Fruit fly (Drosophila melanogaster): ENCODE data around the gene Reph.
A peak's percentile ranks its signal among the peaks of the same experiment; 100 is the strongest.

Reph gene

dm6 chr2L:3803466-3804143 is at the start of gene Reph:
Gene Reph, plus strand, starts transcription at chr2L:3803545.
- TF ChIP-seq E2f1 (GFP tag; IDR thresholded peaks at IDR 0.05) (no peak), CG14860 (GFP tag; IDR thresholded peaks at IDR 0.05; ENCODE audit: partially characterized antibody) (no peak), Tbp (GFP tag; optimal IDR thresholded peaks at IDR 0.05) (no peak), Doc2 (GFP tag; IDR thresholded peaks at IDR 0.05) (no peak), ato (GFP tag; IDR thresholded peaks at IDR 0.05; ENCODE audit: partially characterized antibody) (no peak), CG17912 (GFP tag; optimal IDR thresholded peaks at IDR 0.05) (no peak), CG18619 (GFP tag; optimal IDR thresholded peaks at IDR 0.05) (peak; percentile 0), cas (GFP tag; IDR thresholded peaks at IDR 0.05) (no peak), CG4424 (GFP tag; optimal IDR thresholded peaks at IDR 0.05) (no peak), CG10462 (GFP tag; optimal IDR thresholded peaks at IDR 0.05) (no peak), CG15479 (GFP tag; optimal IDR thresholded peaks at IDR 0.05) (no peak), tin (GFP tag; optimal IDR thresholded peaks at IDR 0.05) (no peak), Rx (GFP tag; IDR thresholded peaks at IDR 0.05) (0 out of 2 replicates have a peak, but pooled peaks have one; percentile 27), CG13775 (GFP tag; optimal IDR thresholded peaks at IDR 0.05) (no peak), fd3F (GFP tag; optimal IDR thresholded peaks at IDR 0.05) (no peak), tup (GFP tag; optimal IDR thresholded peaks at IDR 0.05) (no peak), nerfin-2 (GFP tag; IDR thresholded peaks at IDR 0.05; ENCODE audit: partially characterized antibody) (no peak), pita (GFP tag; optimal IDR thresholded peaks at IDR 0.05) (no peak), CG10959 (GFP tag; IDR thresholded peaks at IDR 0.05) (no peak), tll (GFP tag; optimal IDR thresholded peaks at IDR 0.05) (no peak), dysf (GFP tag; IDR thresholded peaks at IDR 0.05) (no peak), phol (tag; optimal IDR thresholded peaks at IDR 0.05) (no peak), CG4360 (GFP tag; IDR thresholded peaks at IDR 0.05) (no peak), CG1233 (GFP tag; optimal IDR thresholded peaks at IDR 0.05) (no peak), pum (GFP tag; optimal IDR thresholded peaks at IDR 0.05) (no peak), CG7271 (tag; optimal IDR thresholded peaks at IDR 0.05) (no peak), CTCF (GFP tag; optimal IDR thresholded peaks at IDR 0.05) (no peak), hkb (optimal IDR thresholded peaks at IDR 0.05) (no peak), hkb (GFP tag; IDR thresholded peaks at IDR 0.05) (no peak), Camta (GFP tag; optimal IDR thresholded peaks at IDR 0.05) (no peak), CrebB (tag; optimal IDR thresholded peaks at IDR 0.05) (peak; percentile 49), lola (GFP tag; optimal IDR thresholded peaks at IDR 0.05) (no peak), Hr78 (GFP tag; optimal IDR thresholded peaks at IDR 0.05) (no peak), CG9215 (GFP tag; IDR thresholded peaks at IDR 0.05) (no peak), CG15514 (GFP tag; optimal IDR thresholded peaks at IDR 0.05) (peak; percentile 50), croc (GFP tag; conservative IDR thresholded peaks at IDR 0.05) (no peak), YL-1 (GFP tag; optimal IDR thresholded peaks at IDR 0.05) (peak; percentile 17), Mad (GFP tag; optimal IDR thresholded peaks at IDR 0.05) (no peak), gsb (GFP tag; IDR thresholded peaks at IDR 0.05) (no peak), CG6272 (GFP tag; IDR thresholded peaks at IDR 0.05) (no peak), Doc3 (GFP tag; IDR thresholded peaks at IDR 0.05; ENCODE audit: partially characterized antibody) (no peak), CG16779 (GFP tag; IDR thresholded peaks at IDR 0.05) (0 out of 2 replicates have a peak, but pooled peaks have one; percentile 37), vvl (GFP tag; IDR thresholded peaks at IDR 0.05) (0 out of 2 replicates have a peak, but pooled peaks have one; percentile 31), hb (GFP tag; IDR thresholded peaks at IDR 0.05; ENCODE audit: partially characterized antibody) (no peak), Poxn (GFP tag; IDR thresholded peaks at IDR 0.05) (no peak), CG16813 (GFP tag; IDR thresholded peaks at IDR 0.05; ENCODE audit: partially characterized antibody) (no peak), Neu2 (GFP tag; optimal IDR thresholded peaks at IDR 0.05; ENCODE audit: borderline replicate concordance) (no peak), oc (tag; optimal IDR thresholded peaks at IDR 0.05) (no peak), CG32772 (GFP tag; IDR thresholded peaks at IDR 0.05) (no peak), fru (optimal IDR thresholded peaks at IDR 0.05) (no peak), CG16815 (GFP tag; optimal IDR thresholded peaks at IDR 0.05) (no peak)
